Fruit fly (Drosophila melanogaster) whole organism, embryonic: ENCODE measurements around the gene MICU3.

Experiments
- Abd-B ChIP-seq: fragments of 200-800 bp; sonication (Bioruptor generic); optimal IDR thresholded peaks from 2 replicates; lab custom pipeline; 2018; ENCODE audit warnings: missing biosample characterization, mild to moderate bottlenecking, missing genetic modification characterization, moderate library complexity
- Ada2b ChIP-seq: fragments of 200-800 bp; sonication (Bioruptor generic); IDR thresholded peaks from 2 replicates; pipeline ENCODE4 v1.3.6; 2022; ENCODE audit warnings: missing biosample characterization, missing genetic modification characterization
- Asciz ChIP-seq: fragments of 200-800 bp; sonication (Bioruptor generic); optimal IDR thresholded peaks from 2 replicates; lab custom pipeline; 2017; ENCODE audit warnings: missing biosample characterization, mild to moderate bottlenecking, missing genetic modification characterization, missing genetic modification reagents
- C15 ChIP-seq: fragments of 200-800 bp; sonication (Bioruptor generic); IDR thresholded peaks from 3 replicates; pipeline ENCODE4 v1.3.6; 2022; ENCODE audit warnings: missing biosample characterization, missing genetic modification characterization
- CG10209 ChIP-seq: fragments of 200-800 bp; sonication (Bioruptor generic); optimal IDR thresholded peaks from 3 replicates; lab custom pipeline; 2017; ENCODE audit warnings: missing biosample characterization, mild to moderate bottlenecking, missing genetic modification characterization, missing genetic modification reagents
- CG10462 ChIP-seq: fragments of 200-800 bp; sonication (Bioruptor generic); optimal IDR thresholded peaks from 2 replicates; lab custom pipeline; 2016; ENCODE audit warnings: missing biosample characterization, missing genetic modification characterization
- CG11093 ChIP-seq: fragments of 200-800 bp; sonication (Bioruptor generic); IDR thresholded peaks from 3 replicates; pipeline ENCODE4 v1.3.6; 2022; ENCODE audit warnings: missing biosample characterization, missing genetic modification characterization
- CG11247 ChIP-seq: fragments of 200-800 bp; sonication (Bioruptor generic); IDR thresholded peaks from 2 replicates; pipeline ENCODE4 v1.3.6; 2022; ENCODE audit warnings: missing biosample characterization, missing genetic modification characterization
- CG12219 ChIP-seq: fragments of 200-800 bp; sonication (Bioruptor generic); optimal IDR thresholded peaks from 3 replicates; lab custom pipeline; 2018; ENCODE audit warnings: missing biosample characterization, mild to moderate bottlenecking, missing genetic modification characterization
- CG13296 ChIP-seq: fragments of 200-800 bp; sonication (Bioruptor generic); optimal IDR thresholded peaks from 3 replicates; lab custom pipeline; 2018; ENCODE audit warnings: missing biosample characterization, mild to moderate bottlenecking, missing genetic modification characterization
- CG15514 ChIP-seq: fragments of 200-800 bp; sonication (Bioruptor generic); optimal IDR thresholded peaks from 3 replicates; lab custom pipeline; 2017; ENCODE audit warnings: missing biosample characterization, missing genetic modification characterization, mild to moderate bottlenecking, moderate library complexity, missing genetic modification reagents
- CG17361 ChIP-seq: fragments of 200-800 bp; sonication (Bioruptor generic); IDR thresholded peaks from 3 replicates; pipeline ENCODE4 v1.3.6; 2022; ENCODE audit warnings: missing biosample characterization, missing genetic modification characterization
- CG4328 ChIP-seq: fragments of 200-800 bp; sonication (Bioruptor generic); optimal IDR thresholded peaks from 3 replicates; lab custom pipeline; 2017; ENCODE audit warnings: missing biosample characterization, missing genetic modification reagents, missing genetic modification characterization
- CG43689 ChIP-seq: fragments of 200-800 bp; sonication (Bioruptor generic); IDR thresholded peaks from 2 replicates; pipeline ENCODE4 v1.3.6; 2022; ENCODE audit warnings: missing biosample characterization, missing genetic modification characterization
- CG5953 ChIP-seq: fragments of 200-800 bp; sonication (Bioruptor generic); IDR thresholded peaks from 2 replicates; pipeline ENCODE4 v1.3.6; 2022; ENCODE audit warnings: missing biosample characterization, missing genetic modification characterization
- CG8359 ChIP-seq: fragments of 200-800 bp; sonication (Bioruptor generic); optimal IDR thresholded peaks from 2 replicates; lab custom pipeline; 2017; ENCODE audit warnings: missing biosample characterization, mild to moderate bottlenecking, missing genetic modification characterization, borderline replicate concordance
- CG9797 ChIP-seq: fragments of 200-800 bp; sonication (Bioruptor generic); optimal IDR thresholded peaks from 3 replicates; lab custom pipeline; 2018; ENCODE audit warnings: missing biosample characterization, mild to moderate bottlenecking, missing genetic modification characterization
- Camta ChIP-seq: fragments of 200-800 bp; sonication (Bioruptor generic); optimal IDR thresholded peaks from 2 replicates; lab custom pipeline; 2016; ENCODE audit warnings: missing biosample characterization, missing genetic modification characterization
- CkIIα-i1 ChIP-seq: fragments of 200-800 bp; sonication (Bioruptor generic); IDR thresholded peaks from 2 replicates; pipeline ENCODE4 v1.3.6; 2022; ENCODE audit warnings: missing biosample characterization, missing genetic modification characterization
- D ChIP-seq, 2 experiments: fragments of 200-800 bp in 1 of 2; fragments of >200 bp in 1 of 2; sonication (Bioruptor generic) in 1 of 2; optimal IDR thresholded peaks; 2 replicates in 1 of 2; 3 replicates in 1 of 2; lab custom pipeline; 2017; ENCODE audit warnings: mild to moderate bottlenecking in 1 of 2, missing biosample characterization in 1 of 2, missing genetic modification characterization in 1 of 2, missing genetic modification reagents in 1 of 2
- Doc3 ChIP-seq: fragments of 200-800 bp; sonication (Bioruptor generic); IDR thresholded peaks from 3 replicates; pipeline ENCODE4 v1.3.6; 2022; ENCODE audit warnings: missing biosample characterization, missing genetic modification characterization; ENCODE audit not compliant: partially characterized antibody
- ERR ChIP-seq: fragments of 200-800 bp; sonication (Bioruptor generic); optimal IDR thresholded peaks from 2 replicates; lab custom pipeline; 2016; ENCODE audit warnings: missing biosample characterization, missing genetic modification characterization
- GATAe ChIP-seq: fragments of 200-800 bp; sonication (Bioruptor generic); conservative IDR thresholded peaks from 2 replicates; pipeline ENCODE4 v1.3.6; 2022; ENCODE audit warnings: missing biosample characterization, missing genetic modification characterization
- HLH54F ChIP-seq: fragments of 200-800 bp; sonication (Bioruptor generic); optimal IDR thresholded peaks from 3 replicates; lab custom pipeline; 2016; ENCODE audit warnings: missing biosample characterization, missing genetic modification characterization
- Mrtf ChIP-seq: fragments of 200-800 bp; sonication (Bioruptor generic); IDR thresholded peaks from 3 replicates; pipeline ENCODE4 v1.3.6; 2022; ENCODE audit warnings: missing biosample characterization, missing genetic modification characterization
- ac ChIP-seq: fragments of 200-800 bp; sonication (Bioruptor generic); optimal IDR thresholded peaks from 3 replicates; lab custom pipeline; 2017; ENCODE audit warnings: missing biosample characterization, mild to moderate bottlenecking, missing genetic modification characterization
- ara ChIP-seq: fragments of 200-800 bp; sonication (Bioruptor generic); IDR thresholded peaks from 2 replicates; pipeline ENCODE4 v1.3.6; 2022; ENCODE audit warnings: missing biosample characterization, missing genetic modification characterization
- br ChIP-seq: fragments of >200 bp; optimal IDR thresholded peaks from 2 replicates; lab custom pipeline; 2017
- cad ChIP-seq: fragments of >200 bp; optimal IDR thresholded peaks from 2 replicates; lab custom pipeline; 2017; ENCODE audit warnings: missing biosample characterization, missing genetic modification characterization
- crc ChIP-seq: fragments of 200-800 bp; sonication (Bioruptor generic); optimal IDR thresholded peaks from 2 replicates; lab custom pipeline; 2016; ENCODE audit warnings: missing biosample characterization, missing genetic modification characterization
- danr ChIP-seq: fragments of 200-800 bp; sonication (Bioruptor generic); IDR thresholded peaks from 2 replicates; pipeline ENCODE4 v1.3.6; 2022; ENCODE audit warnings: missing biosample characterization, missing genetic modification characterization
- dmrt99B ChIP-seq: fragments of 200-800 bp; sonication (Bioruptor generic); optimal IDR thresholded peaks from 2 replicates; lab custom pipeline; 2018; ENCODE audit warnings: missing biosample characterization, mild to moderate bottlenecking, missing genetic modification characterization, moderate library complexity
- emc ChIP-seq: fragments of 200-800 bp; sonication (Bioruptor generic); optimal IDR thresholded peaks from 2 replicates; lab custom pipeline; 2016; ENCODE audit warnings: missing biosample characterization, missing genetic modification characterization
- fd102C ChIP-seq: fragments of 200-800 bp; sonication (Bioruptor generic); optimal IDR thresholded peaks from 2 replicates; lab custom pipeline; 2018; ENCODE audit warnings: missing biosample characterization, mild to moderate bottlenecking, missing genetic modification characterization, moderate library complexity
- fd96Cb ChIP-seq: fragments of 200-800 bp; sonication (Bioruptor generic); optimal IDR thresholded peaks from 2 replicates; lab custom pipeline; 2018; ENCODE audit warnings: missing biosample characterization, mild to moderate bottlenecking, missing genetic modification characterization, moderate library complexity
- gfzf ChIP-seq: fragments of 200-800 bp; sonication (Bioruptor generic); optimal IDR thresholded peaks from 2 replicates; lab custom pipeline; 2016; ENCODE audit warnings: missing biosample characterization, mild to moderate bottlenecking, missing genetic modification characterization, moderate library complexity
- nerfin-2 ChIP-seq: fragments of 200-800 bp; sonication (Bioruptor generic); IDR thresholded peaks from 2 replicates; pipeline ENCODE4 v1.3.6; 2022; ENCODE audit warnings: missing biosample characterization, missing genetic modification characterization; ENCODE audit not compliant: partially characterized antibody
- nom ChIP-seq: fragments of 200-800 bp; sonication (Bioruptor generic); optimal IDR thresholded peaks from 2 replicates; lab custom pipeline; 2017; ENCODE audit warnings: missing biosample characterization, missing genetic modification characterization, mild to moderate bottlenecking, moderate library complexity, missing genetic modification reagents
- org-1 ChIP-seq: fragments of 200-800 bp; sonication (Bioruptor generic); optimal IDR thresholded peaks from 2 replicates; lab custom pipeline; 2017; ENCODE audit warnings: missing biosample characterization, missing genetic modification characterization
- scrt ChIP-seq: fragments of 200-800 bp; sonication (Bioruptor generic); optimal IDR thresholded peaks from 2 replicates; lab custom pipeline; 2018; ENCODE audit warnings: missing biosample characterization, mild to moderate bottlenecking, missing genetic modification characterization, moderate library complexity
- shn ChIP-seq: fragments of 200-800 bp; sonication (Bioruptor generic); optimal IDR thresholded peaks from 3 replicates; lab custom pipeline; 2016; ENCODE audit warnings: missing biosample characterization, missing genetic modification characterization
- sqz ChIP-seq: fragments of 200-800 bp; sonication (Bioruptor generic); optimal IDR thresholded peaks from 3 replicates; lab custom pipeline; 2018; ENCODE audit warnings: missing biosample characterization, mild to moderate bottlenecking, missing genetic modification characterization
- tll ChIP-seq, 2 experiments: fragments of 200-800 bp in 1 of 2; fragments of >200 bp in 1 of 2; sonication (Bioruptor generic) in 1 of 2; optimal IDR thresholded peaks; 2 replicates each; lab custom pipeline; 2017 to 2019; ENCODE audit warnings: missing biosample characterization in 2 of 2, missing genetic modification characterization in 2 of 2, mild to moderate bottlenecking in 1 of 2, moderate library complexity in 1 of 2
- tx ChIP-seq: fragments of 200-800 bp; sonication (Bioruptor generic); optimal IDR thresholded peaks from 2 replicates; lab custom pipeline; 2016; ENCODE audit warnings: missing biosample characterization, missing genetic modification characterization
- wdn ChIP-seq: fragments of 200-800 bp; sonication (Bioruptor generic); IDR thresholded peaks from 2 replicates; pipeline ENCODE4 v1.3.6; 2022; ENCODE audit warnings: missing biosample characterization, missing genetic modification characterization

Gene MICU3

dm6 chr3R:19873102-19873737 is 26.1 kb downstream of the MICU3 start (continued):
- TF ChIP-seq cad (GFP tag; lab: Kevin White, UChicago), result no peak

DNA sequence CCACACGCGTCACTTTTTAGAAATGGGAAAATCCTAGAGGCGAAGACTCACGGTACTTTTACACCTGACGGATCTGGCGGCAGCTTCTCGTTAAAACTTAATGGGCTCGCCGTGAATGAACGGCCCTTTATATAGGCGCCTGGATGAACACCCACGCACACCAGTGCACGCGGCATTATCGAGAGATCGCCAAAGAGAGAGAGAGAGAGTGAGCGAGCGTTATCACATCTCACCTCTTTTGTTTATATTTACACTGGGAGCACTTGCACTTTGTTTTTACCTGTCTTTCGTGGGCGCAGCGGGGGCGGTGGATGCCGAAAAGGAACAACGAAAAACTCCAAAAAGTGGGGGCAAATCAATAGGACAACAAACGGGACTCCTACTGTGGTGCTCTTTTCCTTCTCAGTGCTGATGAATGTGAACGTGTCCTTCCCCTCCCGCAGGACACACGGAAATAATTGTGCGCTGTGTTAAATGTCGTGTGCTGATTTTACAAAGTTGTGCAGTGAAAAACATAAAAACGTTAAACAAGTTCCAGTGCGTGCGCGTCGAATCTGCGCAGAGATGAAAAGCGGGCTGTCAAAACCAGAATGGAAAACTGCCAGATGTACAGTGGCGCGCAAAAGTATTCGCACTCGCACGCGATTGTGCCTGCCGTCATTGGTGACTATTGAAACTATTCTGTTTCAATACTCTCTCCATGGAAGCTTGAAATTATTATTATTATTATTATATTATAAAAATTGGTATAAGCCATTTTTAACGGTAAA is 28.2 kb downstream of the MICU3 start, which contains the start of gene Mrp5:
TSS of gene Mrp5 (minus strand) at position 561 of the 770 bp plus-strand sequence.
- TF ChIP-seq ara (0 out of 2 replicates have a peak, but pooled peaks have one; percentile 6), D (optimal IDR thresholded peaks at IDR 0.05; lab: Kevin White, UChicago) (no peak), D (GFP tag; optimal IDR thresholded peaks at IDR 0.05; lab: Kevin White, UChicago) (peak; percentile 25), tx (GFP tag; lab: Kevin White, UChicago) (no peak), CG11093 (peak; percentile 54; the same call in 2 of the 3 replicates), C15 (GFP tag; lab: Robert Waterston, UW) (0 out of 3 replicates have a peak, but pooled peaks have one; percentile 47), CG8359 (GFP tag; lab: Kevin White, UChicago) (peak; percentile 7), CG5953 (GFP tag; lab: Robert Waterston, UW) (peak; percentile 62), gfzf (GFP tag; lab: Kevin White, UChicago) (no peak), Camta (GFP tag; lab: Kevin White, UChicago) (peak; percentile 5), CG11247 (GFP tag; lab: Robert Waterston, UW) (peak; percentile 59; the same call in 1 of the 2 replicates), wdn (GFP tag; lab: Robert Waterston, UW) (0 out of 2 replicates have a peak, but pooled peaks have one; percentile 28), CG9797 (no peak), Doc3 (GFP tag; lab: Robert Waterston, UW) (no peak), Ada2b (GFP tag; lab: Robert Waterston, UW) (peak; percentile 60), nerfin-2 (GFP tag; lab: Robert Waterston, UW) (no peak), GATAe (GFP tag; lab: Robert Waterston, UW) (no peak), Mrtf (peak; percentile 36; the same call in 2 of the 3 replicates), CG10462 (no peak), CG15514 (peak; percentile 32), CG4328 (GFP tag; lab: Kevin White, UChicago) (peak; percentile 12), CG10209 (peak; percentile 4), sqz (GFP tag; lab: Kevin White, UChicago) (no peak), CkIIα-i1 (no peak), shn (GFP tag; lab: Kevin White, UChicago) (no peak), CG43689 (GFP tag; lab: Robert Waterston, UW) (peak; percentile 50; the same call in 1 of the 2 replicates), HLH54F (GFP tag; lab: Kevin White, UChicago) (no peak), tll (GFP tag; optimal IDR thresholded peaks at IDR 0.05; lab: Kevin White, UChicago) (no peak), br (lab: Kevin White, UChicago) (no peak), CG13296 (GFP tag; lab: Kevin White, UChicago) (peak; percentile 24), fd102C (GFP tag; lab: Kevin White, UChicago) (no peak), emc (GFP tag; lab: Kevin White, UChicago) (no peak), CG17361 (GFP tag; lab: Robert Waterston, UW) (peak; percentile 40; the same call in 1 of the 3 replicates), fd96Cb (tag; lab: Kevin White, UChicago) (peak; percentile 30), dmrt99B (tag; lab: Kevin White, UChicago) (peak; percentile 45), ac (GFP tag; lab: Kevin White, UChicago) (no peak), nom (GFP tag; lab: Kevin White, UChicago) (peak; percentile 56), danr (GFP tag; lab: Robert Waterston, UW) (no peak), crc (GFP tag; lab: Kevin White, UChicago) (no peak), org-1 (peak; percentile 5), CG12219 (no peak), Abd-B (GFP tag; lab: Kevin White, UChicago) (no peak), ERR (no peak), scrt (GFP tag; lab: Kevin White, UChicago) (no peak), Asciz (no peak)
